Worm (Caenorhabditis elegans): ENCODE measurements around the gene fbxb-77.

ce11 chrIV:4751814-4752213, 4.1 kb downstream of the fbxb-77 start, which contains the start of gene Y17G9B.4:
- TF ChIP-seq ref-1 (GFP tag; conservative IDR thresholded peaks at IDR 0.05), result no peak
- TF ChIP-seq T22C8.4 (GFP tag; IDR thresholded peaks at IDR 0.05), result no peak
- TF ChIP-seq flt-1 (GFP tag; IDR thresholded peaks at IDR 0.05), result no peak
- TF ChIP-seq ztf-23 (GFP tag; IDR thresholded peaks at IDR 0.05), result no peak

Data from whole organism, midembryonic.